Worm (Caenorhabditis elegans) whole organism, L4 larva: ENCODE measurements around the gene clec-135.

Source experiments
- ceh-28 ChIP-seq: fragments of 150-350 bp; optimal IDR thresholded peaks from 2 replicates; lab custom pipeline; 2014; ENCODE audit warnings: missing biosample characterization, missing genetic modification reagents, missing genetic modification characterization
- dmd-8 ChIP-seq: fragments of 200-800 bp; sonication (Bioruptor generic); IDR thresholded peaks from 2 replicates; pipeline ENCODE4 v1.3.6; 2022; ENCODE audit warnings: missing genetic modification characterization, missing compliant biosample characterization
- fkh-10 ChIP-seq: fragments of 150-350 bp; optimal IDR thresholded peaks from 2 replicates; lab custom pipeline; 2014; ENCODE audit warnings: missing biosample characterization, missing genetic modification reagents, missing genetic modification characterization
- hlh-30 ChIP-seq: sonication (generic microtip); optimal IDR thresholded peaks from 2 replicates; lab custom pipeline; 2017; ENCODE audit warnings: antibody characterized with exemption, mild to moderate bottlenecking, missing genetic modification characterization, missing compliant biosample characterization; ENCODE audit not compliant: insufficient read depth
- lsy-2 ChIP-seq, 2 experiments: fragments of 150-350 bp in 1 of 2; sonication (generic microtip) in 1 of 2; optimal IDR thresholded peaks; 2 replicates each; lab custom pipeline; 2014 to 2017; ENCODE audit warnings: missing biosample characterization in 2 of 2, missing genetic modification characterization in 2 of 2
- nhr-11 ChIP-seq: fragments of 150-350 bp; optimal IDR thresholded peaks from 2 replicates; lab custom pipeline; 2014; ENCODE audit warnings: missing biosample characterization, missing genetic modification characterization
- nhr-77 ChIP-seq: fragments of 150-350 bp; optimal IDR thresholded peaks from 2 replicates; lab custom pipeline; 2014; ENCODE audit warnings: missing biosample characterization, missing genetic modification characterization
- saeg-2 ChIP-seq: fragments of 200-800 bp; sonication (Bioruptor generic); IDR thresholded peaks from 2 replicates; pipeline ENCODE4 v1.3.6; 2022; ENCODE audit warnings: missing genetic modification reagents, missing genetic modification characterization, missing compliant biosample characterization
- sdz-12 ChIP-seq: fragments of 200-800 bp; sonication (Bioruptor generic); optimal IDR thresholded peaks from 2 replicates; lab custom pipeline; 2018; ENCODE audit warnings: mild to moderate bottlenecking, missing genetic modification characterization, missing compliant biosample characterization
- unc-39 ChIP-seq: sonication (generic microtip); optimal IDR thresholded peaks from 2 replicates; lab custom pipeline; 2017; ENCODE audit warnings: missing biosample characterization, missing genetic modification characterization
- unc-62 ChIP-seq, 3 experiments: fragments of 150-350 bp in 1 of 3; sonication (generic microtip); optimal IDR thresholded peaks in 2 of 3; peaks in 1 of 3; 1 replicate in 1 of 3; 2 replicates in 2 of 3; lab custom pipeline; 2014 to 2017; ENCODE audit warnings: missing biosample characterization in 3 of 3, missing genetic modification characterization in 3 of 3, missing genetic modification reagents in 3 of 3, missing genotype in 1 of 3
- zfp-3 ChIP-seq: fragments of 200-800 bp; sonication (Bioruptor generic); conservative IDR thresholded peaks from 2 replicates; pipeline ENCODE4 v1.3.6; 2022; ENCODE audit warnings: missing genetic modification reagents, missing genetic modification characterization, missing compliant biosample characterization

DNA sequence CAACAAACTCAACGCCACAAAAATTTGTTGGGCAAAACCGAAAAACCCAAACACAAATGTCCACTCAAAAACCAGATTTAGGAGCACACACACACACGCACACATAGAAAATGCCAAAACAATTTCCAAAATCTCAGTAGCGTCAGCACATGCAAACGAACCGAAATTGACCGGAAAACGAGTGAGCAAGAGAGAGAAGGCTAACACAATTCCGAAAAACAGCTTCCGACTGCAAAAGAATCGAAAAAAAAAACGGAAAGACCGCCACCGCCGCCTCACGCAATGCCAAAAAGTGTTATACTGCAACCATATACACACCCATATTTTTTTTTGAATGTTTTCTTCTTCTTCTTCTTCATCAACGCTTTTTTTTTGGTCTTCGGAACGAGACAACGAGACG lies 33.2 kb upstream of the clec-135 start:
- no peak for TF ChIP-seq unc-39 (tag; lab: Kevin White, UChicago)
- TF ChIP-seq zfp-3 (GFP tag; lab: Robert Waterston, UW): no peak
- no peak for TF ChIP-seq nhr-11 (tag; lab: Kevin White, UChicago)
- no peak for TF ChIP-seq hlh-30 (tag; lab: Kevin White, UChicago)
- TF ChIP-seq unc-62 (GFP tag; optimal IDR thresholded peaks at IDR 0.05 in 1 of 2; lab: Kevin White, UChicago): no peak
- TF ChIP-seq unc-62 (tag; optimal IDR thresholded peaks at IDR 0.05; lab: Kevin White, UChicago): no peak
- TF ChIP-seq dmd-8 (GFP tag; lab: Robert Waterston, UW): no peak
- peak; percentile 10 for TF ChIP-seq fkh-10
- TF ChIP-seq sdz-12: no peak
- TF ChIP-seq nhr-77: no peak
- no peak for TF ChIP-seq saeg-2 (GFP tag; lab: Robert Waterston, UW)
- TF ChIP-seq ceh-28 (tag; lab: Kevin White, UChicago): no peak
- no peak for TF ChIP-seq lsy-2 (tag; optimal IDR thresholded peaks at IDR 0.05; lab: Kevin White, UChicago)
